Fruit fly (Drosophila melanogaster) whole organism, embryonic: Measurements from ENCODE around the gene jdp.

Experiments used
- Antp ChIP-seq: fragments of 200-800 bp; sonication (Bioruptor generic); optimal IDR thresholded peaks from 3 replicates; lab custom pipeline; 2016; ENCODE audit warnings: missing biosample characterization, missing genetic modification characterization
- Atf6 ChIP-seq: fragments of 200-800 bp; sonication (Bioruptor generic); IDR thresholded peaks from 2 replicates; pipeline ENCODE4 v1.3.6; 2022; ENCODE audit warnings: missing biosample characterization, missing genetic modification characterization
- CG10366 ChIP-seq: fragments of 200-800 bp; sonication (Bioruptor generic); IDR thresholded peaks from 2 replicates; pipeline ENCODE4 v1.3.6; 2022; ENCODE audit warnings: missing biosample characterization, missing genetic modification characterization
- CG11723 ChIP-seq: fragments of 200-800 bp; sonication (Bioruptor generic); optimal IDR thresholded peaks from 2 replicates; lab custom pipeline; 2017; ENCODE audit warnings: missing biosample characterization, mild to moderate bottlenecking, missing genetic modification characterization
- CG12299 ChIP-seq: fragments of 200-800 bp; sonication (Bioruptor generic); optimal IDR thresholded peaks from 2 replicates; lab custom pipeline; 2018; ENCODE audit warnings: missing biosample characterization, mild to moderate bottlenecking, missing genetic modification characterization
- CG1233 ChIP-seq: fragments of 200-800 bp; sonication (Bioruptor generic); optimal IDR thresholded peaks from 4 replicates; lab custom pipeline; 2018; ENCODE audit warnings: missing biosample characterization, mild to moderate bottlenecking, missing genetic modification characterization
- CG12769 ChIP-seq: fragments of 200-800 bp; sonication (Bioruptor generic); optimal IDR thresholded peaks from 2 replicates; lab custom pipeline; 2019; ENCODE audit warnings: missing biosample characterization, mild to moderate bottlenecking, missing genetic modification characterization, moderate library complexity
- CG15514 ChIP-seq: fragments of 200-800 bp; sonication (Bioruptor generic); optimal IDR thresholded peaks from 3 replicates; lab custom pipeline; 2017; ENCODE audit warnings: missing biosample characterization, missing genetic modification characterization, mild to moderate bottlenecking, moderate library complexity, missing genetic modification reagents
- CG1602 ChIP-seq: fragments of 200-800 bp; sonication (Bioruptor generic); optimal IDR thresholded peaks from 3 replicates; lab custom pipeline; 2016; ENCODE audit warnings: missing biosample characterization, missing genetic modification characterization
- CG16815 ChIP-seq: fragments of 200-800 bp; sonication (Bioruptor generic); optimal IDR thresholded peaks from 3 replicates; lab custom pipeline; 2017; ENCODE audit warnings: missing biosample characterization, mild to moderate bottlenecking, missing genetic modification characterization
- CG18599 ChIP-seq: fragments of 200-800 bp; sonication (Bioruptor generic); optimal IDR thresholded peaks from 3 replicates; lab custom pipeline; 2017; ENCODE audit warnings: missing biosample characterization, missing genetic modification characterization, mild to moderate bottlenecking, moderate library complexity, missing genetic modification reagents
- CG30403 ChIP-seq: fragments of 200-800 bp; sonication (Bioruptor generic); optimal IDR thresholded peaks from 3 replicates; lab custom pipeline; 2016; ENCODE audit warnings: missing biosample characterization, missing genetic modification characterization
- CG31224 ChIP-seq: fragments of 200-800 bp; sonication (Bioruptor generic); IDR thresholded peaks from 2 replicates; pipeline ENCODE4 v1.3.6; 2022; ENCODE audit warnings: missing biosample characterization, missing genetic modification characterization
- CG32767 ChIP-seq: fragments of 200-800 bp; sonication (Bioruptor generic); IDR thresholded peaks from 2 replicates; pipeline ENCODE4 v1.3.6; 2022; ENCODE audit warnings: missing biosample characterization, missing genetic modification characterization
- CG3407 ChIP-seq: fragments of 200-800 bp; sonication (Bioruptor generic); optimal IDR thresholded peaks from 2 replicates; lab custom pipeline; 2018; ENCODE audit warnings: missing biosample characterization, mild to moderate bottlenecking, missing genetic modification characterization
- CG6765 ChIP-seq: fragments of 200-800 bp; sonication (Bioruptor generic); optimal IDR thresholded peaks from 3 replicates; lab custom pipeline; 2017; ENCODE audit warnings: missing biosample characterization, mild to moderate bottlenecking, missing genetic modification characterization
- CG8290 ChIP-seq, 3 experiments: fragments of 200-800 bp; sonication (Bioruptor generic); optimal IDR thresholded peaks; 2 replicates each; lab custom pipeline; 2016 to 2019; ENCODE audit warnings: missing biosample characterization in 3 of 3, missing genetic modification characterization in 3 of 3, mild to moderate bottlenecking in 2 of 3, moderate library complexity in 1 of 3
- CG9932 ChIP-seq: fragments of 200-800 bp; sonication (Bioruptor generic); IDR thresholded peaks from 2 replicates; pipeline ENCODE4 v1.3.6; 2022; ENCODE audit warnings: missing biosample characterization, missing genetic modification characterization
- D ChIP-seq, 2 experiments: fragments of 200-800 bp in 1 of 2; fragments of >200 bp in 1 of 2; sonication (Bioruptor generic) in 1 of 2; optimal IDR thresholded peaks; 2 replicates in 1 of 2; 3 replicates in 1 of 2; lab custom pipeline; 2017; ENCODE audit warnings: mild to moderate bottlenecking in 1 of 2, missing biosample characterization in 1 of 2, missing genetic modification characterization in 1 of 2, missing genetic modification reagents in 1 of 2
- Dbx ChIP-seq: fragments of 200-800 bp; sonication (Bioruptor generic); IDR thresholded peaks from 3 replicates; pipeline ENCODE4 v1.3.6; 2022; ENCODE audit warnings: missing biosample characterization, missing genetic modification characterization
- Dp ChIP-seq: fragments of 200-800 bp; sonication (Bioruptor generic); optimal IDR thresholded peaks from 2 replicates; lab custom pipeline; 2018; ENCODE audit warnings: missing biosample characterization, mild to moderate bottlenecking, missing genetic modification characterization, moderate library complexity
- Fer3 ChIP-seq: fragments of 200-800 bp; sonication (Bioruptor generic); optimal IDR thresholded peaks from 2 replicates; lab custom pipeline; 2018; ENCODE audit warnings: missing biosample characterization, mild to moderate bottlenecking, missing genetic modification characterization, moderate library complexity
- H15 ChIP-seq: fragments of 200-800 bp; sonication (Bioruptor generic); IDR thresholded peaks from 3 replicates; pipeline ENCODE4 v1.3.6; 2022; ENCODE audit warnings: missing biosample characterization, missing genetic modification characterization
- Hmr ChIP-seq: fragments of 200-800 bp; sonication (Bioruptor generic); optimal IDR thresholded peaks from 3 replicates; lab custom pipeline; 2017; ENCODE audit warnings: mild to moderate bottlenecking, missing biosample characterization, missing genetic modification reagents, missing genetic modification characterization
- Max ChIP-seq: fragments of 200-800 bp; sonication (Bioruptor generic); optimal IDR thresholded peaks from 2 replicates; lab custom pipeline; 2016; ENCODE audit warnings: missing biosample characterization, mild to moderate bottlenecking, missing genetic modification characterization
- Meics ChIP-seq: fragments of 200-800 bp; sonication (Bioruptor generic); optimal IDR thresholded peaks from 2 replicates; lab custom pipeline; 2017; ENCODE audit warnings: missing biosample characterization, mild to moderate bottlenecking, missing genetic modification characterization
- NK7.1 ChIP-seq: fragments of 200-800 bp; sonication (Bioruptor generic); optimal IDR thresholded peaks from 3 replicates; lab custom pipeline; 2016; ENCODE audit warnings: missing biosample characterization, missing genetic modification characterization
- Pdp1 ChIP-seq, 2 experiments: fragments of 200-800 bp; sonication (Bioruptor generic); optimal IDR thresholded peaks; 3 replicates each; lab custom pipeline; 2016; ENCODE audit warnings: missing biosample characterization in 2 of 2, missing genetic modification characterization in 2 of 2, mild to moderate bottlenecking in 1 of 2, moderate library complexity in 1 of 2
- Ptx1 ChIP-seq: fragments of 200-800 bp; sonication (Bioruptor generic); IDR thresholded peaks from 2 replicates; pipeline ENCODE4 v1.3.6; 2022; ENCODE audit warnings: missing biosample characterization, missing genetic modification characterization
- Rfx ChIP-seq: fragments of 200-800 bp; sonication (Bioruptor generic); IDR thresholded peaks from 2 replicates; pipeline ENCODE4 v1.3.6; 2022; ENCODE audit warnings: missing biosample characterization, missing genetic modification characterization
- abd-A ChIP-seq: fragments of 200-800 bp; sonication (Bioruptor generic); optimal IDR thresholded peaks from 3 replicates; lab custom pipeline; 2019; ENCODE audit warnings: missing biosample characterization, mild to moderate bottlenecking, missing genetic modification characterization, moderate library complexity
- bigmax ChIP-seq: fragments of 200-800 bp; sonication (Bioruptor generic); optimal IDR thresholded peaks from 2 replicates; lab custom pipeline; 2018; ENCODE audit warnings: missing biosample characterization, mild to moderate bottlenecking, missing genetic modification characterization
- caup ChIP-seq: fragments of 200-800 bp; sonication (Bioruptor generic); optimal IDR thresholded peaks from 3 replicates; lab custom pipeline; 2017; ENCODE audit warnings: missing biosample characterization, mild to moderate bottlenecking, missing genetic modification characterization, moderate library complexity; ENCODE audit not compliant: severe bottlenecking
- chinmo ChIP-seq: fragments of 200-800 bp; sonication (Bioruptor generic); IDR thresholded peaks from 4 replicates; pipeline ENCODE4 v1.3.6; 2022; ENCODE audit warnings: missing biosample characterization, missing genetic modification characterization; ENCODE audit not compliant: partially characterized antibody
- en ChIP-seq: fragments of 200-800 bp; sonication (Bioruptor generic); optimal IDR thresholded peaks from 2 replicates; lab custom pipeline; 2016; ENCODE audit warnings: missing biosample characterization, missing genetic modification characterization
- fd3F ChIP-seq: fragments of 200-800 bp; sonication (Bioruptor generic); optimal IDR thresholded peaks from 2 replicates; lab custom pipeline; 2018; ENCODE audit warnings: missing biosample characterization, mild to moderate bottlenecking, missing genetic modification characterization, moderate library complexity
- grau ChIP-seq: fragments of 200-800 bp; optimal IDR thresholded peaks from 3 replicates; lab custom pipeline; 2019; ENCODE audit warnings: missing biosample characterization, mild to moderate bottlenecking, missing genetic modification characterization, moderate library complexity
- ken ChIP-seq: fragments of 200-800 bp; sonication (Bioruptor generic); IDR thresholded peaks from 3 replicates; pipeline ENCODE4 v1.3.6; 2022; ENCODE audit warnings: missing biosample characterization, missing genetic modification characterization
- lab ChIP-seq: fragments of 200-800 bp; sonication (Bioruptor generic); optimal IDR thresholded peaks from 3 replicates; lab custom pipeline; 2017; ENCODE audit warnings: missing biosample characterization, missing genetic modification characterization, mild to moderate bottlenecking, moderate library complexity, missing genetic modification reagents
- lbe ChIP-seq: fragments of 200-800 bp; sonication (Bioruptor generic); optimal IDR thresholded peaks from 2 replicates; lab custom pipeline; 2016; ENCODE audit warnings: missing biosample characterization, mild to moderate bottlenecking, missing genetic modification characterization
- lov ChIP-seq, 2 experiments: fragments of 200-800 bp in 1 of 2; fragments of >200 bp in 1 of 2; sonication (Bioruptor generic) in 1 of 2; IDR thresholded peaks in 1 of 2; optimal IDR thresholded peaks in 1 of 2; 2 replicates in 1 of 2; 3 replicates in 1 of 2; pipeline versions ENCODE4 v1.3.6 to Lab custom; 2017 to 2022; ENCODE audit warnings: missing biosample characterization in 1 of 2, missing genetic modification characterization in 1 of 2
- salm ChIP-seq: fragments of 200-800 bp; sonication (Bioruptor generic); optimal IDR thresholded peaks from 2 replicates; lab custom pipeline; 2018; ENCODE audit warnings: missing biosample characterization, mild to moderate bottlenecking, missing genetic modification characterization
- schlank ChIP-seq: fragments of 200-800 bp; sonication (Bioruptor generic); optimal IDR thresholded peaks from 2 replicates; lab custom pipeline; 2018; ENCODE audit warnings: missing biosample characterization, mild to moderate bottlenecking, missing genetic modification characterization
- sd ChIP-seq: fragments of 200-800 bp; sonication (Bioruptor generic); optimal IDR thresholded peaks from 3 replicates; lab custom pipeline; 2018; ENCODE audit warnings: missing biosample characterization, mild to moderate bottlenecking, missing genetic modification characterization, moderate library complexity
- sens ChIP-seq: fragments of 200-800 bp; sonication (Bioruptor generic); peaks from one replicate; lab custom pipeline; 2016; ENCODE audit warnings: missing biosample characterization, missing genetic modification characterization
- stwl ChIP-seq: fragments of 200-800 bp; sonication (Bioruptor generic); optimal IDR thresholded peaks from 3 replicates; lab custom pipeline; 2018; ENCODE audit warnings: missing biosample characterization, mild to moderate bottlenecking, missing genetic modification characterization, moderate library complexity
- tgo ChIP-seq: fragments of 200-800 bp; sonication (Bioruptor generic); IDR thresholded peaks from 3 replicates; pipeline ENCODE4 v1.3.6; 2022; ENCODE audit warnings: missing biosample characterization, missing genetic modification characterization
- yki ChIP-seq: fragments of >200 bp; optimal IDR thresholded peaks from 3 replicates; lab custom pipeline; 2018
- zen2 ChIP-seq: fragments of 200-800 bp; sonication (Bioruptor generic); IDR thresholded peaks from 3 replicates; pipeline ENCODE4 v1.3.6; 2022; ENCODE audit warnings: missing biosample characterization, missing genetic modification characterization; ENCODE audit not compliant: partially characterized antibody

Gene jdp

DNA sequence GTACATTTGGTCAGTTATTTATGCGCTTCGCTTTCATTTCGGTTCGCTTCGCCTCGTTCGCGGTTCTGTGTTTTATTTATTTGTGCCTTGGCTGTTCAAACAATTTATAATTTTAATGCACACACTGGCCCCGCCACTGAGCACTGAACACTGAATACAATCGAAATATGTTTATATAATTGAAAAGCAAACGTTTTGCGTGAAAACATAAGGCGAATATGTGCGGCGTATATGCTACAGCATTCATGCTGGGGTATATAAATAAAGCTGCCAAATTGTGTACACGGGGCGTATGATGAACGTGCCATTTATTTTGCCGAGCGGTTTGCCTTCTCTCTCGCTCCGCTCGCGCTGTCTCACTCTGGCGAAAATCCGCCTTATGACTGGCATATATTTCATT is 10.1 kb upstream of the jdp start (continued):
- TF ChIP-seq CG8290 (GFP tag; optimal IDR thresholded peaks at IDR 0.05; lab: Kevin White, UChicago), result no peak
- peak in 1 of 2 experiments; percentile 23 for TF ChIP-seq CG8290 (tag; optimal IDR thresholded peaks at IDR 0.05; lab: Kevin White, UChicago)
- TF ChIP-seq CG12769, result peak; percentile 19
- no peak for TF ChIP-seq CG1233 (GFP tag; lab: Kevin White, UChicago)
- no peak for TF ChIP-seq bigmax (GFP tag; lab: Kevin White, UChicago)
- 0 out of 2 replicates have a peak, but pooled peaks have one; percentile 10 for TF ChIP-seq Atf6 (GFP tag; lab: Robert Waterston, UW)
- no peak for TF ChIP-seq ken (GFP tag; lab: Robert Waterston, UW)
- no peak for TF ChIP-seq en (GFP tag; lab: Kevin White, UChicago)
- TF ChIP-seq zen2 (GFP tag; lab: Robert Waterston, UW), result no peak
- no peak for TF ChIP-seq CG16815 (GFP tag; lab: Kevin White, UChicago)
- TF ChIP-seq Fer3 (tag; lab: Kevin White, UChicago), result no peak
- TF ChIP-seq yki (lab: Kevin White, UChicago), result no peak
- TF ChIP-seq schlank (tag; lab: Kevin White, UChicago), result peak; percentile 24
- TF ChIP-seq Dbx, result peak; percentile 20; the same call in 1 of the 3 replicates
- no peak for TF ChIP-seq CG1602
- peak in 1 of 2 experiments; percentile 52 for TF ChIP-seq Pdp1 (GFP tag; optimal IDR thresholded peaks at IDR 0.05; lab: Kevin White, UChicago)
- peak; percentile 14 for TF ChIP-seq CG15514 (GFP tag; lab: Kevin White, UChicago)
- 0 out of 4 replicates have a peak, but pooled peaks have one; percentile 57 for TF ChIP-seq chinmo
- TF ChIP-seq CG6765 (GFP tag; lab: Kevin White, UChicago), result peak; percentile 49
- no peak for TF ChIP-seq salm (tag; lab: Kevin White, UChicago)
- no peak for TF ChIP-seq Dp (GFP tag; lab: Kevin White, UChicago)
- TF ChIP-seq CG18599, result peak; percentile 57
- no peak for TF ChIP-seq CG12299 (tag; lab: Kevin White, UChicago)
- TF ChIP-seq H15 (GFP tag; lab: Robert Waterston, UW), result no peak
- TF ChIP-seq sd (tag; lab: Kevin White, UChicago), result peak; percentile 36
- no peak for TF ChIP-seq lov (optimal IDR thresholded peaks at IDR 0.05; lab: Kevin White, UChicago)
- TF ChIP-seq lov (GFP tag; IDR thresholded peaks at IDR 0.05; lab: Robert Waterston, UW), result no peak
- TF ChIP-seq CG3407 (GFP tag; lab: Kevin White, UChicago), result no peak
- peak; percentile 31 for TF ChIP-seq abd-A (tag; lab: Kevin White, UChicago)
- peak; percentile 23 for TF ChIP-seq Hmr (GFP tag; lab: Kevin White, UChicago)
- TF ChIP-seq Rfx, result no peak
- no peak for TF ChIP-seq stwl (tag; lab: Kevin White, UChicago)
- TF ChIP-seq lab, result peak; percentile 25
- peak; percentile 23 for TF ChIP-seq fd3F (GFP tag; lab: Kevin White, UChicago)
- TF ChIP-seq Max (GFP tag; lab: Kevin White, UChicago), result no peak
- no peak for TF ChIP-seq NK7.1 (GFP tag; lab: Kevin White, UChicago)
- no peak for TF ChIP-seq CG32767 (GFP tag; lab: Robert Waterston, UW)
- peak; percentile 21 for TF ChIP-seq Meics (GFP tag; lab: Kevin White, UChicago)
- peak; percentile 35 for TF ChIP-seq caup (GFP tag; lab: Kevin White, UChicago)
- TF ChIP-seq, all 482 proteins: peak for 22

- TF ChIP-seq D (optimal IDR thresholded peaks at IDR 0.05; lab: Kevin White, UChicago) (no peak), D (GFP tag; optimal IDR thresholded peaks at IDR 0.05; lab: Kevin White, UChicago) (no peak), CG30403 (GFP tag; lab: Kevin White, UChicago) (peak; percentile 13), lbe (GFP tag; lab: Kevin White, UChicago) (no peak), CG31224 (GFP tag; lab: Robert Waterston, UW) (peak; percentile 22; the same call in 1 of the 2 replicates), tgo (GFP tag; lab: Robert Waterston, UW) (peak; percentile 27; the same call in 2 of the 3 replicates), CG11723 (no peak), Antp (GFP tag; lab: Kevin White, UChicago) (peak; percentile 7), sd (tag; lab: Kevin White, UChicago) (no peak), Ptx1 (GFP tag; lab: Robert Waterston, UW) (peak; percentile 31; the same call in 1 of the 2 replicates), grau (tag; lab: Kevin White, UChicago) (peak; percentile 46), sens (GFP tag; lab: Kevin White, UChicago) (no peak), CG10366 (peak; percentile 13; the same call in 1 of the 2 replicates), CG9932 (peak; percentile 22; the same call in 1 of the 2 replicates)
Observed at dm6 chr3R:30536432-30536831, 9.6 kb upstream of the jdp start.
